Fruit fly (Drosophila melanogaster) whole organism, adult: ENCODE results near the gene ZIPIC.

ENCODE experiments used
- CG11617 ChIP-seq: fragments of 200-800 bp; sonication (Bioruptor generic); optimal IDR thresholded peaks from 2 replicates; lab custom pipeline; 2017; ENCODE audit warnings: mild to moderate bottlenecking, missing biosample characterization, missing genetic modification reagents, missing genetic modification characterization
- CG12768 ChIP-seq: fragments of 200-800 bp; sonication (Bioruptor generic); optimal IDR thresholded peaks from 2 replicates; lab custom pipeline; 2017; ENCODE audit warnings: missing biosample characterization, missing genetic modification characterization, mild to moderate bottlenecking, moderate library complexity, missing genetic modification reagents
- CG14711 ChIP-seq: fragments of 200-800 bp; sonication (Bioruptor generic); optimal IDR thresholded peaks from 2 replicates; lab custom pipeline; 2018; ENCODE audit warnings: missing biosample characterization, mild to moderate bottlenecking, missing genetic modification characterization, moderate library complexity
- CG1620 ChIP-seq: fragments of 200-800 bp; sonication (Bioruptor generic); optimal IDR thresholded peaks from 2 replicates; lab custom pipeline; 2016; ENCODE audit warnings: missing biosample characterization, missing genetic modification characterization
- CG33017 ChIP-seq: fragments of 200-800 bp; sonication (Bioruptor generic); optimal IDR thresholded peaks from 2 replicates; lab custom pipeline; 2018; ENCODE audit warnings: missing biosample characterization, mild to moderate bottlenecking, missing genetic modification characterization, moderate library complexity
- CG5204 ChIP-seq: fragments of 200-800 bp; sonication (Bioruptor generic); optimal IDR thresholded peaks from 2 replicates; lab custom pipeline; 2016; ENCODE audit warnings: missing biosample characterization, missing genetic modification characterization
- CG7045 ChIP-seq: fragments of 200-800 bp; sonication (Bioruptor generic); optimal IDR thresholded peaks from 2 replicates; lab custom pipeline; 2017; ENCODE audit warnings: missing biosample characterization, mild to moderate bottlenecking, missing genetic modification characterization
- CG7101 ChIP-seq: fragments of 200-800 bp; sonication (Bioruptor generic); optimal IDR thresholded peaks from 2 replicates; lab custom pipeline; 2018; ENCODE audit warnings: missing biosample characterization, mild to moderate bottlenecking, missing genetic modification characterization, moderate library complexity
- Clk ChIP-seq: fragments of 200-800 bp; sonication (Bioruptor generic); optimal IDR thresholded peaks from 2 replicates; lab custom pipeline; 2017; ENCODE audit warnings: missing biosample characterization, missing genetic modification characterization
- Crg-1 ChIP-seq: fragments of 200-800 bp; sonication (Bioruptor generic); optimal IDR thresholded peaks from 2 replicates; lab custom pipeline; 2016; ENCODE audit warnings: missing biosample characterization, missing genetic modification characterization
- Hr96 ChIP-seq: fragments of 200-800 bp; sonication (Bioruptor generic); optimal IDR thresholded peaks from 2 replicates; lab custom pipeline; 2016; ENCODE audit warnings: missing biosample characterization, missing genetic modification characterization
- Mnt ChIP-seq: fragments of 200-800 bp; sonication (Bioruptor generic); optimal IDR thresholded peaks from 2 replicates; lab custom pipeline; 2016; ENCODE audit warnings: missing biosample characterization, mild to moderate bottlenecking, missing genetic modification characterization
- bab1 ChIP-seq: fragments of 200-800 bp; sonication (Bioruptor generic); optimal IDR thresholded peaks from 3 replicates; lab custom pipeline; 2019; ENCODE audit warnings: missing biosample characterization, mild to moderate bottlenecking, missing genetic modification characterization, moderate library complexity
- cic ChIP-seq: fragments of 200-800 bp; sonication (Bioruptor generic); optimal IDR thresholded peaks from 2 replicates; lab custom pipeline; 2017; ENCODE audit warnings: missing biosample characterization, mild to moderate bottlenecking, missing genetic modification characterization, moderate library complexity
- cnc ChIP-seq, 2 experiments: fragments of >200 bp; optimal IDR thresholded peaks; 2 replicates each; lab custom pipeline; 2017
- kay ChIP-seq: fragments of 200-800 bp; sonication (Bioruptor generic); peaks from one replicate; lab custom pipeline; 2016; ENCODE audit warnings: missing biosample characterization, missing genetic modification characterization, borderline replicate concordance
- ovo ChIP-seq: fragments of 200-800 bp; sonication (Bioruptor generic); optimal IDR thresholded peaks from 2 replicates; lab custom pipeline; 2016; ENCODE audit warnings: missing biosample characterization, missing genetic modification characterization
- pad ChIP-seq: fragments of 200-800 bp; sonication (Bioruptor generic); optimal IDR thresholded peaks from 3 replicates; lab custom pipeline; 2017; ENCODE audit warnings: missing biosample characterization, missing genetic modification characterization, mild to moderate bottlenecking, moderate library complexity, missing genetic modification reagents
- tj ChIP-seq: fragments of 200-800 bp; sonication (Bioruptor generic); optimal IDR thresholded peaks from 3 replicates; lab custom pipeline; 2017; ENCODE audit warnings: missing biosample characterization, mild to moderate bottlenecking, missing genetic modification characterization, moderate library complexity
- toe ChIP-seq: fragments of 200-800 bp; sonication (Bioruptor generic); optimal IDR thresholded peaks from 2 replicates; lab custom pipeline; 2016; ENCODE audit warnings: missing biosample characterization, missing genetic modification characterization

Gene ZIPIC

dm6 chr3R:30013909-30014308, 22.8 kb downstream of the ZIPIC start:
- no peak for TF ChIP-seq CG14711 (tag; lab: Kevin White, UChicago)
- peak; percentile 37 for TF ChIP-seq CG12768 (GFP tag; lab: Kevin White, UChicago)
- no peak for TF ChIP-seq CG7045 (GFP tag; lab: Kevin White, UChicago)
- TF ChIP-seq kay (GFP tag; lab: Kevin White, UChicago), result no peak
- TF ChIP-seq Mnt (GFP tag; lab: Kevin White, UChicago), result no peak
- TF ChIP-seq Hr96 (GFP tag; lab: Kevin White, UChicago), result no peak
- no peak for TF ChIP-seq CG5204 (GFP tag; lab: Kevin White, UChicago)
- TF ChIP-seq ovo (GFP tag; lab: Kevin White, UChicago), result no peak

DNA sequence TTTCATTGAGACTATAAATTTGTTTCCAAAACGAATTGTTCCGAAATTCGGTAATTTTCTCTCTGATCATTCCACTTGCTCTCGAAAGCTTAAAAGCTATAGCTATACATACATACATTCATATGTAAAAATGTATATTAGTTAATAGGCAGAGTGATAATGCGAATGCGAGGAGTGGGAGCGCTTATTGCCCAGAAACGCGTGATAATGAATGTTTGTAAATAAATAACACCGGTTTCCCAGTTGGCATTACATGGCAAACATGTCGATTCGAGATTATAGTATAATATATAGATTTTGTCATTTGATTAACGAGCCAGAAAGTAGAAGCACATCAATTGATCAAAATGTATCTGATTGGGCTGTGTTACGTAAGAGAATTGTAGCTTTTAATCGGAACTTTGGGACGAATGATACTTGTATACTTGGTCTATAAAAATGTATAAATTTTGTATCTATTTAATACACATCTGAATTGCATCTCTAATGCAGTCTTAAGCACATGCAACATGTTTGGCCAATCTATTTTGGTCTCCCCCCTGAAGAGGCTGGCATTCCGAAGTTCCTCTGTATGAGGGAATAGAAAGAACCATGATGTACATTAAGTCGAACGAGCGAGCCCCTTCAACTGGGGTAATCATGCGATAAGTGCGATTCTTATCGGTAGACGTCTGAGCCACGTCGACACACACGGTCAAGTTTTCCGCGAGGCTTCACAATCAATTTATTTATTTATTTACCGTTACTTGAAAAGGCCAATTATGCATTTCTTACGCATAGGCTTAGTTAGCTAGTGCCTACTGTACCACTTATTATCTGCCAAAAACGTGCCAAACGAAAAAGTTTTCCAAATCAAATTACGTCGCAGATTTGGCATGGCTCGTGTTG, 23.8 kb downstream of the ZIPIC start:
- TF ChIP-seq CG33017 (tag; lab: Kevin White, UChicago) (no peak), CG12768 (GFP tag; lab: Kevin White, UChicago) (peak; percentile 37), pad (GFP tag; lab: Kevin White, UChicago) (peak; percentile 13), cic (peak; percentile 87), CG7045 (GFP tag; lab: Kevin White, UChicago) (peak; percentile 16), tj (GFP tag; lab: Kevin White, UChicago) (peak; percentile 22), ovo (GFP tag; lab: Kevin White, UChicago) (peak; percentile 17), Clk (GFP tag; lab: Kevin White, UChicago) (no peak), CG11617 (GFP tag; lab: Kevin White, UChicago) (peak; percentile 30), CG5204 (GFP tag; lab: Kevin White, UChicago) (no peak), Crg-1 (GFP tag; lab: Kevin White, UChicago) (peak; percentile 8), CG7101 (tag; lab: Kevin White, UChicago) (peak; percentile 1), Mnt (GFP tag; lab: Kevin White, UChicago) (peak; percentile 35)

DNA sequence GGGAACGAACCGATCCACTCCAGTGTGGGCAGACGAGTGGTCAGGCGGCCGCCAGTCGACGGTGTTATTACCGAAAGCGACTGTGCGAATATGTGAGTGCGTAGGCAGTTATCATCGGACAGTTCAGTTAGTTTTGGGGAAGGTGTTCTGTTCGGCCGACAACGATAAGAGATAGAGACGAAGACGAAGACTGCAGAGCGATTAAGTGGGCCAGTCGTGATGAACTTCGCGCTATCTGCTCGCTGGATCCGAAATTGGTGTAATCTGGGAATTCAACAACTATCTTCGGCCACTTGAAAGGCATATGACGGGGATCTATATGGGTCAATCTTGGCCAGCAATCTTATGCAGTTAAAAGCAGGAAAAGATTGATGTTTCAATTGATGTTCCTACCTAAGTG, 27.5 kb downstream of the ZIPIC start, which contains the start of gene CG7912:
TSS of gene CG7912 (minus strand) at position 17 of the 400 bp plus-strand sequence.
- no peak for TF ChIP-seq cic
- no peak for TF ChIP-seq Crg-1 (GFP tag; lab: Kevin White, UChicago)
- no peak for TF ChIP-seq CG1620 (GFP tag; lab: Kevin White, UChicago)
- no peak for TF ChIP-seq Hr96 (GFP tag; lab: Kevin White, UChicago)
- no peak for TF ChIP-seq ovo (GFP tag; lab: Kevin White, UChicago)
- TF ChIP-seq tj (GFP tag; lab: Kevin White, UChicago), result no peak
- no peak for TF ChIP-seq CG7045 (GFP tag; lab: Kevin White, UChicago)
- TF ChIP-seq Clk (GFP tag; lab: Kevin White, UChicago), result no peak
- no peak for TF ChIP-seq CG7101 (tag; lab: Kevin White, UChicago)
- TF ChIP-seq CG14711 (tag; lab: Kevin White, UChicago), result no peak

DNA sequence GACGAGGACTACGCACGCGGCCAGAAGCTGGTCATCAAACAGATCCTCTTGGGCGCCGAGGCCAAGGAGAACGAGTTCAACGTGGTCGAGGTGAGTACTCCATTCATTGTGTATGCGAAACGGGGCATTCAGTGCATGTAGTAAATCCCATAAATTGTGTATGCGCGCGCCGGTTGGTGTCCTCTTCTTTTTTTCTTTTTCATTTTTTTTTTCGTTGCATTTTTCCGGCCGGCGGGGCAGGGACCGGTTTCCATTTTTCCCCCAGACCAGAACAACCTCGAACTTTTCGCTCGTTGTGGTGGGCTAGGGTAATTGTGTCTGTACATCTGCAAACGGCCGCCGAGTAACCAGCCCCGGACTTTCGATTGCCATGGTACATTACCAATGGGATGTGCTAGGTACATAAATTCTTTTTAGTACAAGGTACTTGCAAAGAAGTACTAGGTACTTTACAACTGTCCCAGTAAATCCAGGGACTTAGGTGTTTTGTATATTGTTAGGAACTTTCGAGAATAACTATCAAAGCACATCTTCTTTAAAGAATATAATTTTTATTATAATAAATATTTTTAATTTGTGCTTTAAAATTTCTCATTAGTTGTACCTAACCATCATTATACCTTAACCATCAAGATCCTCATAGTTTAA, 31.2 kb downstream of the ZIPIC start:
- no peak for TF ChIP-seq CG1620 (GFP tag; lab: Kevin White, UChicago)
- TF ChIP-seq Clk (GFP tag; lab: Kevin White, UChicago), result no peak
- TF ChIP-seq CG7101 (tag; lab: Kevin White, UChicago), result no peak
- no peak for TF ChIP-seq CG33017 (tag; lab: Kevin White, UChicago)
- TF ChIP-seq toe (GFP tag; lab: Kevin White, UChicago), result no peak
- no peak for TF ChIP-seq Hr96 (GFP tag; lab: Kevin White, UChicago)

- TF ChIP-seq cic, result peak; percentile 13
- no peak for TF ChIP-seq CG5204 (GFP tag; lab: Kevin White, UChicago)
- TF ChIP-seq tj (GFP tag; lab: Kevin White, UChicago), result peak; percentile 56
- TF ChIP-seq Clk (GFP tag; lab: Kevin White, UChicago), result no peak
- TF ChIP-seq CG33017 (tag; lab: Kevin White, UChicago), result no peak
- TF ChIP-seq CG7101 (tag; lab: Kevin White, UChicago), result peak; percentile 31
- TF ChIP-seq Hr96 (GFP tag; lab: Kevin White, UChicago), result peak; percentile 65
- peak; percentile 36 for TF ChIP-seq CG12768 (GFP tag; lab: Kevin White, UChicago)
- TF ChIP-seq ovo (GFP tag; lab: Kevin White, UChicago), result no peak
- TF ChIP-seq kay (GFP tag; lab: Kevin White, UChicago), result no peak
- TF ChIP-seq CG1620 (GFP tag; lab: Kevin White, UChicago), result peak; percentile 47
- TF ChIP-seq CG11617 (GFP tag; lab: Kevin White, UChicago), result peak; percentile 22
- TF ChIP-seq Mnt (GFP tag; lab: Kevin White, UChicago), result peak; percentile 95
- peak; percentile 42 for TF ChIP-seq bab1
- peak; percentile 68 for TF ChIP-seq toe (GFP tag; lab: Kevin White, UChicago)
- peak; percentile 93 for TF ChIP-seq CG14711 (tag; lab: Kevin White, UChicago)
- peak; percentile 30 for TF ChIP-seq pad (GFP tag; lab: Kevin White, UChicago)
- peak; percentile 54 for TF ChIP-seq Crg-1 (GFP tag; lab: Kevin White, UChicago)
- TF ChIP-seq CG7045 (GFP tag; lab: Kevin White, UChicago), result peak; percentile 9
- TF ChIP-seq cnc (optimal IDR thresholded peaks at IDR 0.05; lab: Kevin White, UChicago), result no peak
Observed at dm6 chr3R:30004648-30005047, 32.0 kb downstream of the ZIPIC start, which contains the start of the genes Nlp and Nph. Nlp (plus strand) TSS chr3R:30004785. Nph (minus strand) TSS chr3R:30004861.
